Worm (Caenorhabditis elegans): Measurements from ENCODE around the gene C14C10.1.

ce11 chrV:12637764-12638502 is 49.8 kb downstream of the C14C10.1 start:
- TF ChIP-seq nhr-10 (tag; optimal IDR thresholded peaks at IDR 0.05) (no peak), lin-13 (GFP tag; optimal IDR thresholded peaks at IDR 0.05) (no peak), ama-1 (optimal IDR thresholded peaks at IDR 0.05) (no peak)

Data from whole organism, L2 larva.